Worm (Caenorhabditis elegans) whole organism, young adult: ENCODE results near the gene R08F11.4.

Source experiments
- K12H6.12 ChIP-seq: fragments of 200-800 bp; sonication (Bioruptor generic); optimal IDR thresholded peaks from 2 replicates; lab custom pipeline; 2018; ENCODE audit warnings: mild to moderate bottlenecking, missing genetic modification characterization, missing compliant biosample characterization
- ceh-100 ChIP-seq: fragments of 200-800 bp; sonication (Bioruptor generic); IDR thresholded peaks from 2 replicates; pipeline ENCODE4 v1.3.6; 2022; ENCODE audit warnings: missing genetic modification reagents, missing genetic modification characterization, missing compliant biosample characterization
- ceh-79 ChIP-seq: sonication (generic microtip); optimal IDR thresholded peaks from 2 replicates; lab custom pipeline; 2017; ENCODE audit warnings: mild to moderate bottlenecking, missing genetic modification characterization, missing compliant biosample characterization
- ceh-91 ChIP-seq: fragments of 200-800 bp; sonication (Bioruptor generic); IDR thresholded peaks from 2 replicates; pipeline ENCODE4 v1.3.6; 2022; ENCODE audit warnings: missing genetic modification reagents, missing genetic modification characterization, missing compliant biosample characterization
- let-526 ChIP-seq: fragments of 200-800 bp; sonication (Bioruptor generic); IDR thresholded peaks from 2 replicates; pipeline ENCODE4 v1.3.6; 2022; ENCODE audit warnings: missing genetic modification reagents, missing genetic modification characterization, missing compliant biosample characterization
- lin-35 ChIP-seq, 3 experiments: fragments of 150-350 bp in 2 of 3; sonication (generic microtip) in 1 of 3; optimal IDR thresholded peaks; 2 replicates each; lab custom pipeline; 2014 to 2018; ENCODE audit warnings: missing biosample characterization in 3 of 3, missing genetic modification characterization in 3 of 3, missing genetic modification reagents in 3 of 3
- madf-6 ChIP-seq: fragments of 200-800 bp; sonication (Bioruptor generic); IDR thresholded peaks from 2 replicates; pipeline ENCODE4 v1.3.6; 2022; ENCODE audit warnings: missing genetic modification reagents, missing genetic modification characterization, missing compliant biosample characterization
- nfya-1 ChIP-seq: sonication (generic microtip); optimal IDR thresholded peaks from 2 replicates; lab custom pipeline; 2017; ENCODE audit warnings: antibody characterized with exemption, missing compliant biosample characterization, missing genetic modification characterization, borderline replicate concordance; ENCODE audit not compliant: insufficient read depth
- rec-8 ChIP-seq, 2 experiments: sonication (generic microtip); optimal IDR thresholded peaks; 2 replicates each; lab custom pipeline; 2016; ENCODE audit warnings: mild to moderate bottlenecking in 2 of 2, missing genetic modification characterization in 2 of 2, missing genetic modification reagents in 2 of 2, missing genotype in 2 of 2, missing biosample characterization in 1 of 2, missing compliant biosample characterization in 1 of 2, moderate library complexity in 1 of 2

DNA sequence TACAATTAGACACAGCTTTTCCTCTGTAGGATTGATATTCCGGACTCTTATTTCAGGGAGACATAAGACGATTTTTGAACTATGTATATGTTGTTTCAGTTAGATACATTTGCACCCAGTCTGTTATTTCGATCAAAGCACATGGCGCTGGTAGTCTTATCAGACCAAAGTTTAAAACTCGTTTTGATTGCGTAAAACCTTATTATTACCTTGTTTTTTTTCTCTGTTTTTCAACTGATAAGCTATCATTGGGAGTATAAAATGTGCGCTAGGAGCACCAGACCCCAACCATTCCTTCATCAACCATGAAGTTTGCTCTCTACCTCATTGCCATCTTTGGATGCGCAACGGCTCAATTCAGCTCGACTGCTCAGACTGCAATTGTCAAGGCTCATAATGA lies 7.0 kb upstream of the R08F11.4 start, which contains the start of gene scl-12:
- TF ChIP-seq ceh-91 (GFP tag; lab: Robert Waterston, UW) (no peak), ceh-100 (no peak), lin-35 (GFP tag; optimal IDR thresholded peaks at IDR 0.05; lab: Kevin White, UChicago) (no peak), let-526 (GFP tag; lab: Robert Waterston, UW) (no peak), nfya-1 (tag; lab: Kevin White, UChicago) (no peak), madf-6 (no peak), K12H6.12 (no peak), ceh-79 (no peak), rec-8 (tag; optimal IDR thresholded peaks at IDR 0.05; lab: Kevin White, UChicago) (no peak)
